Worm (Caenorhabditis elegans): ENCODE data around the gene lin-26.

lin-26 gene

DNA sequence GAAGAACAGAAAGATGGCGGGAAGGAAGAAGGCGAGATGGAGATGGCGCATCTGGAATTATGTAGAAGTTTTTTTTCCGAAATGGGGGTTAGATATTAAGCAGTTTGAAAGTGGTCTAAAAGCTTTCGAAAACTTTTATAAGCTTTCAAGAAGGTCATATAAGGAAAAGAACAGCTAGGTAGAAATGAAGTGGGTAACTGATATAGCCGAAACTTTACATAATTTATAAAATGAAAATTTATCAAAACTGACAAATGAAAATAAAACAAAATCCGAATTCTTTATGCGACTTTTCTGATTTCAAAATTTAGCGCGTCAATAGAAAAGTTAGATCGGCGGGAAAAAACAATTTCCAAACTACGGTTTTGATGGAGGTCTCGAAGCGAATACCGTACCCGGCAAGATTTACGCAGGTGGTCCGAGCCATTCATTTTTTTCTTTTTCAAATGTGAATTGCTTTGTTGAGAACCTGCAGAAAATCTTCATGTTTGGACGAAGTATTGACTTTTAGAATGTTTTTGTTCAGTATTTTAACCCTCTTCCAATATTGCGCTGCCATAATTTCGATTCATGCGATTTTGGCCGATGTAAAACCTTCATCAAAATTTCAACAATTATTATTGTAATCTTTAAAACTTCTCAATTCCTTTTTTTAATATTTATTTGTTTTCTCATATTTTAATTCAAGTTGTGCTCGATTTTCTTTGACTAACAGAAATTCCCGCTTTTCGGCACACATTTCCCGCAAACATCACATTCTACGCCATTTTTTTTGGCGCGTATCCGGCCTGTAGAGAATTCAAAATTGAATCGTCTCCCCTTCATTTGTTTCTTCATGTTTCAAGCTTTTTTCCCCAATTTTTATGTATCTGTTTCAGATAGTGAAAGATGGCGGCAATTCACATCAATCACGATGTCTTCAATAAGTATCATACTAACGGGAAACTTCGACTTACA lies 18.0 kb upstream of the lin-26 start, which contains the start of the genes F18A1.7 and rpa-1:
TSS of gene F18A1.7 (minus strand) at position 51 of the 957 bp plus-strand sequence.
TSS of gene rpa-1 (plus strand) at position 879 of the 957 bp plus-strand sequence.
- TF ChIP-seq gei-17 (GFP tag; optimal IDR thresholded peaks at IDR 0.05) (no peak), efl-1 (GFP tag; optimal IDR thresholded peaks at IDR 0.05) (peak; percentile 97), F55B11.4 (tag; optimal IDR thresholded peaks at IDR 0.05; ENCODE audit: borderline replicate concordance, insufficient read depth) (no peak), F49E8.2 (tag; optimal IDR thresholded peaks at IDR 0.05; ENCODE audit: insufficient read depth) (peak; percentile 79), rpc-1 (optimal IDR thresholded peaks at IDR 0.05) (no peak), rpc-1 (tag; optimal IDR thresholded peaks at IDR 0.05) (no peak), Y95B8A.8 (GFP tag; IDR thresholded peaks at IDR 0.05) (0 out of 2 replicates have a peak, but pooled peaks have one; percentile 66), zfh-2 (GFP tag; conservative IDR thresholded peaks at IDR 0.05) (no peak), lin-35 (GFP tag; optimal IDR thresholded peaks at IDR 0.05) (peak in 1 of 3 experiments; percentile 81), pbrm-1 (GFP tag; IDR thresholded peaks at IDR 0.05) (peak; percentile 43; the same call in 1 of the 2 replicates), zim-3 (tag; optimal IDR thresholded peaks at IDR 0.05) (no peak), mes-4 (tag; optimal IDR thresholded peaks at IDR 0.05) (no peak), nhr-120 (GFP tag; IDR thresholded peaks at IDR 0.05) (no peak), sdz-38 (tag; optimal IDR thresholded peaks at IDR 0.05) (no peak), snpc-1.3 (tag; optimal IDR thresholded peaks at IDR 0.05; ENCODE audit: insufficient read depth) (peak; percentile 63), nhr-80 (tag; optimal IDR thresholded peaks at IDR 0.05) (no peak), tbx-9 (tag; optimal IDR thresholded peaks at IDR 0.05; ENCODE audit: borderline replicate concordance) (no peak), F37B4.10 (GFP tag; IDR thresholded peaks at IDR 0.05) (no peak), B0019.2 (GFP tag; conservative IDR thresholded peaks at IDR 0.05) (peak; percentile 58), attf-6 (GFP tag; IDR thresholded peaks at IDR 0.05) (peak; percentile 60; the same call in 1 of the 2 replicates), ztf-3 (GFP tag; optimal IDR thresholded peaks at IDR 0.05) (no peak), T07F8.4 (tag; optimal IDR thresholded peaks at IDR 0.05) (no peak), lag-1 (GFP tag; IDR thresholded peaks at IDR 0.05) (no peak), madf-10 (tag; optimal IDR thresholded peaks at IDR 0.05) (no peak), die-1 (tag; optimal IDR thresholded peaks at IDR 0.05) (no peak), Y53F4B.3 (GFP tag; IDR thresholded peaks at IDR 0.05) (no peak), F23B12.7 (tag; optimal IDR thresholded peaks at IDR 0.05; ENCODE audit: insufficient read depth) (no peak), nfya-1 (tag; optimal IDR thresholded peaks at IDR 0.05; ENCODE audit: borderline replicate concordance, insufficient read depth) (no peak), K12H6.12 (tag; optimal IDR thresholded peaks at IDR 0.05) (no peak), xnd-1 (tag; optimal IDR thresholded peaks at IDR 0.05) (peak; percentile 95), B0336.3 (GFP tag; IDR thresholded peaks at IDR 0.05) (peak; percentile 71), mel-28 (tag; optimal IDR thresholded peaks at IDR 0.05; ENCODE audit: borderline replicate concordance) (no peak), nhr-90 (tag; optimal IDR thresholded peaks at IDR 0.05) (no peak), B0261.1 (tag; optimal IDR thresholded peaks at IDR 0.05) (no peak), bed-2 (GFP tag; IDR thresholded peaks at IDR 0.05) (no peak), egrh-3 (GFP tag; IDR thresholded peaks at IDR 0.05) (no peak), egl-44 (GFP tag; IDR thresholded peaks at IDR 0.05) (no peak), somi-1 (GFP tag; optimal IDR thresholded peaks at IDR 0.05) (no peak), attf-3 (GFP tag; conservative IDR thresholded peaks at IDR 0.05) (no peak), F57A8.1 (GFP tag; optimal IDR thresholded peaks at IDR 0.05) (no peak), let-607 (tag; optimal IDR thresholded peaks at IDR 0.05) (no peak), chd-7 (tag; optimal IDR thresholded peaks at IDR 0.05) (no peak), ekl-4 (GFP tag; IDR thresholded peaks at IDR 0.05) (peak; percentile 76), akir-1 (GFP tag; optimal IDR thresholded peaks at IDR 0.05) (no peak), lsy-27 (tag; optimal IDR thresholded peaks at IDR 0.05; ENCODE audit: borderline replicate concordance, insufficient read depth) (no peak), bed-1 (GFP tag; IDR thresholded peaks at IDR 0.05) (no peak)

Data from whole organism, young adult.